Fruit fly (Drosophila melanogaster) whole organism, pupa: Measurements from ENCODE around the gene CG3625.

ENCODE experiments used
- CG12605 ChIP-seq: fragments of 200-800 bp; sonication (Bioruptor generic); IDR thresholded peaks from 2 replicates; pipeline ENCODE4 v1.3.6; 2022; ENCODE audit warnings: missing biosample characterization, missing genetic modification characterization
- EcR ChIP-seq: fragments of 200-800 bp; sonication (Bioruptor generic); optimal IDR thresholded peaks from 3 replicates; lab custom pipeline; 2019; ENCODE audit warnings: missing biosample characterization, missing genetic modification characterization, mild to moderate bottlenecking, moderate library complexity, missing genetic modification reagents

dm6 chr2L:250507-251215 lies 40.9 kb downstream of the CG3625 start, which contains the start of gene kis:
- TF ChIP-seq CG12605 (no peak; the same call in 1 of the 2 replicates), EcR (GFP tag; lab: Kevin White, UChicago) (peak; percentile 55)
